Fruit fly (Drosophila melanogaster) whole organism, embryonic: Measurements from ENCODE around the gene dbo.
A peak's percentile ranks its signal among the peaks of the same experiment; 100 is the strongest.

Experiments used
- ATbp ChIP-seq: fragments of 200-800 bp; sonication (Bioruptor generic); optimal IDR thresholded peaks from 2 replicates; lab custom pipeline; 2017; ENCODE audit warnings: missing biosample characterization, mild to moderate bottlenecking, missing genetic modification characterization, missing genetic modification reagents
- Awh ChIP-seq: fragments of 200-800 bp; sonication (Bioruptor generic); IDR thresholded peaks from 2 replicates; pipeline ENCODE4, ENCODE4 v1.3.6; 2022; ENCODE audit warnings: missing biosample characterization, missing genetic modification characterization
- CG11504 ChIP-seq: fragments of 200-800 bp; sonication (Bioruptor generic); optimal IDR thresholded peaks from 3 replicates; lab custom pipeline; 2019; ENCODE audit warnings: missing biosample characterization, mild to moderate bottlenecking, missing genetic modification characterization, moderate library complexity
- CG11696 ChIP-seq: fragments of 200-800 bp; sonication (Bioruptor generic); IDR thresholded peaks from 2 replicates; pipeline ENCODE4 v1.3.6; 2022; ENCODE audit warnings: missing biosample characterization, missing genetic modification characterization
- CG11723 ChIP-seq: fragments of 200-800 bp; sonication (Bioruptor generic); optimal IDR thresholded peaks from 2 replicates; lab custom pipeline; 2017; ENCODE audit warnings: missing biosample characterization, mild to moderate bottlenecking, missing genetic modification characterization
- CG12659 ChIP-seq: fragments of 200-800 bp; sonication (Bioruptor generic); optimal IDR thresholded peaks from 3 replicates; lab custom pipeline; 2017; ENCODE audit warnings: mild to moderate bottlenecking, missing biosample characterization, missing genetic modification reagents, missing genetic modification characterization
- CG12942 ChIP-seq: fragments of 200-800 bp; sonication (Bioruptor generic); optimal IDR thresholded peaks from 3 replicates; lab custom pipeline; 2016; ENCODE audit warnings: missing biosample characterization, missing genetic modification characterization
- CG14050 ChIP-seq: fragments of 200-800 bp; sonication (Bioruptor generic); IDR thresholded peaks from 3 replicates; pipeline ENCODE4 v1.3.6; 2022; ENCODE audit warnings: missing biosample characterization, missing genetic modification characterization
- CG14710 ChIP-seq: fragments of 200-800 bp; sonication (Bioruptor generic); optimal IDR thresholded peaks from 3 replicates; lab custom pipeline; 2019; ENCODE audit warnings: missing biosample characterization, mild to moderate bottlenecking, missing genetic modification characterization, moderate library complexity
- CG15073 ChIP-seq: fragments of 200-800 bp; sonication (Bioruptor generic); optimal IDR thresholded peaks from 2 replicates; lab custom pipeline; 2016; ENCODE audit warnings: missing biosample characterization, missing genetic modification characterization
- CG17829 ChIP-seq: fragments of 200-800 bp; optimal IDR thresholded peaks from 2 replicates; lab custom pipeline; 2019; ENCODE audit warnings: missing biosample characterization, mild to moderate bottlenecking, missing genetic modification characterization, moderate library complexity
- CG18599 ChIP-seq: fragments of 200-800 bp; sonication (Bioruptor generic); optimal IDR thresholded peaks from 3 replicates; lab custom pipeline; 2017; ENCODE audit warnings: missing biosample characterization, missing genetic modification characterization, mild to moderate bottlenecking, moderate library complexity, missing genetic modification reagents
- CG2199 ChIP-seq: fragments of 200-800 bp; sonication (Bioruptor generic); IDR thresholded peaks from 3 replicates; pipeline ENCODE4 v1.3.6; 2022; ENCODE audit warnings: missing biosample characterization, missing genetic modification characterization
- CG33213 ChIP-seq: fragments of 200-800 bp; sonication (Bioruptor generic); optimal IDR thresholded peaks from 3 replicates; lab custom pipeline; 2016; ENCODE audit warnings: missing biosample characterization, missing genetic modification characterization
- CG42726 ChIP-seq: fragments of 200-800 bp; sonication (Bioruptor generic); IDR thresholded peaks from 2 replicates; pipeline ENCODE4 v1.3.6; 2022; ENCODE audit warnings: missing biosample characterization, missing genetic modification characterization; ENCODE audit not compliant: partially characterized antibody
- CG43689 ChIP-seq: fragments of 200-800 bp; sonication (Bioruptor generic); IDR thresholded peaks from 2 replicates; pipeline ENCODE4 v1.3.6; 2022; ENCODE audit warnings: missing biosample characterization, missing genetic modification characterization
- CG7786 ChIP-seq: fragments of 200-800 bp; sonication (Bioruptor generic); optimal IDR thresholded peaks from 2 replicates; lab custom pipeline; 2016; ENCODE audit warnings: missing biosample characterization, missing genetic modification characterization
- CG7928 ChIP-seq: fragments of 200-800 bp; sonication (Bioruptor generic); optimal IDR thresholded peaks from 2 replicates; lab custom pipeline; 2017; ENCODE audit warnings: missing biosample characterization, mild to moderate bottlenecking, missing genetic modification characterization
- D19A ChIP-seq: fragments of 200-800 bp; optimal IDR thresholded peaks from 3 replicates; lab custom pipeline; 2019; ENCODE audit warnings: missing biosample characterization, mild to moderate bottlenecking, missing genetic modification characterization, moderate library complexity
- Dfd ChIP-seq, 2 experiments: fragments of >200 bp; optimal IDR thresholded peaks; 2 replicates each; lab custom pipeline; 2017; ENCODE audit warnings: missing biosample characterization in 2 of 2, missing genetic modification characterization in 2 of 2
- H2.0 ChIP-seq: fragments of 200-800 bp; sonication (Bioruptor generic); IDR thresholded peaks from 2 replicates; pipeline ENCODE4 v1.3.6; 2022; ENCODE audit warnings: missing biosample characterization, missing genetic modification characterization
- HLH3B ChIP-seq: fragments of 200-800 bp; sonication (Bioruptor generic); IDR thresholded peaks from 2 replicates; pipeline ENCODE4 v1.3.6; 2022; ENCODE audit warnings: missing biosample characterization, missing genetic modification characterization
- HLH4C ChIP-seq: fragments of 200-800 bp; sonication (Bioruptor generic); IDR thresholded peaks from 3 replicates; pipeline ENCODE4 v1.3.6; 2022; ENCODE audit warnings: missing biosample characterization, missing genetic modification characterization; ENCODE audit not compliant: partially characterized antibody
- Hmx ChIP-seq: fragments of 200-800 bp; sonication (Bioruptor generic); optimal IDR thresholded peaks from 2 replicates; lab custom pipeline; 2016; ENCODE audit warnings: missing biosample characterization, missing genetic modification characterization
- Hr39 ChIP-seq: fragments of >200 bp; optimal IDR thresholded peaks from 2 replicates; lab custom pipeline; 2017
- Lhr ChIP-seq: fragments of 200-800 bp; sonication (Bioruptor generic); optimal IDR thresholded peaks from 3 replicates; lab custom pipeline; 2017; ENCODE audit warnings: mild to moderate bottlenecking, missing biosample characterization, missing genetic modification reagents, missing genetic modification characterization
- NfI ChIP-seq: fragments of 200-800 bp; sonication (Bioruptor generic); optimal IDR thresholded peaks from 3 replicates; lab custom pipeline; 2018; ENCODE audit warnings: missing biosample characterization, mild to moderate bottlenecking, missing genetic modification characterization, moderate library complexity
- Scr ChIP-seq: fragments of 200-800 bp; sonication (Bioruptor generic); IDR thresholded peaks from 2 replicates; pipeline ENCODE4 v1.3.6; 2022; ENCODE audit warnings: missing biosample characterization, missing genetic modification characterization; ENCODE audit not compliant: partially characterized antibody
- Trl ChIP-seq, 3 experiments: fragments of >200 bp in 2 of 3; fragments of 200-800 bp in 1 of 3; sonication (Bioruptor generic) in 1 of 3; optimal IDR thresholded peaks; 2 replicates in 1 of 3; 3 replicates in 2 of 3; lab custom pipeline; 2016 to 2017; ENCODE audit warnings: missing biosample characterization in 1 of 3, missing genetic modification characterization in 1 of 3
- Xbp1 ChIP-seq: fragments of 200-800 bp; sonication (Bioruptor generic); optimal IDR thresholded peaks from 3 replicates; lab custom pipeline; 2016; ENCODE audit warnings: missing biosample characterization, mild to moderate bottlenecking, missing genetic modification characterization
- ap ChIP-seq: fragments of 200-800 bp; sonication (Bioruptor generic); IDR thresholded peaks from 2 replicates; pipeline ENCODE4 v1.3.6; 2022; ENCODE audit warnings: missing biosample characterization, missing genetic modification characterization
- cas ChIP-seq: fragments of 200-800 bp; sonication (Bioruptor generic); IDR thresholded peaks from 2 replicates; pipeline ENCODE4 v1.3.6; 2022; ENCODE audit warnings: missing biosample characterization, missing genetic modification characterization
- dysf ChIP-seq: fragments of 200-800 bp; sonication (Bioruptor generic); IDR thresholded peaks from 3 replicates; pipeline ENCODE4 v1.3.6; 2022; ENCODE audit warnings: missing biosample characterization, missing genetic modification characterization
- eyg ChIP-seq: fragments of 200-800 bp; sonication (Bioruptor generic); optimal IDR thresholded peaks from 3 replicates; lab custom pipeline; 2016; ENCODE audit warnings: missing biosample characterization, missing genetic modification characterization
- fd3F ChIP-seq: fragments of 200-800 bp; sonication (Bioruptor generic); optimal IDR thresholded peaks from 2 replicates; lab custom pipeline; 2018; ENCODE audit warnings: missing biosample characterization, mild to moderate bottlenecking, missing genetic modification characterization, moderate library complexity
- fd96Cb ChIP-seq: fragments of 200-800 bp; sonication (Bioruptor generic); optimal IDR thresholded peaks from 2 replicates; lab custom pipeline; 2018; ENCODE audit warnings: missing biosample characterization, mild to moderate bottlenecking, missing genetic modification characterization, moderate library complexity
- hb ChIP-seq: fragments of 200-800 bp; sonication (Bioruptor generic); IDR thresholded peaks from 3 replicates; pipeline ENCODE4 v1.3.6; 2022; ENCODE audit warnings: missing biosample characterization, missing genetic modification characterization; ENCODE audit not compliant: partially characterized antibody
- hbn ChIP-seq: fragments of 200-800 bp; sonication (Bioruptor generic); IDR thresholded peaks from 2 replicates; pipeline ENCODE4 v1.3.6; 2022; ENCODE audit warnings: missing biosample characterization, missing genetic modification characterization; ENCODE audit not compliant: partially characterized antibody
- klu ChIP-seq: fragments of 200-800 bp; sonication (Bioruptor generic); IDR thresholded peaks from 2 replicates; pipeline ENCODE4 v1.3.6; 2022; ENCODE audit warnings: missing biosample characterization, missing genetic modification characterization
- luna ChIP-seq: fragments of 200-800 bp; sonication (Bioruptor generic); optimal IDR thresholded peaks from 2 replicates; lab custom pipeline; 2016; ENCODE audit warnings: missing biosample characterization, missing genetic modification characterization
- pnt ChIP-seq: fragments of 200-800 bp; sonication (Bioruptor generic); optimal IDR thresholded peaks from 3 replicates; lab custom pipeline; 2016; ENCODE audit warnings: missing biosample characterization, missing genetic modification characterization
- prd ChIP-seq, 3 experiments: fragments of >200 bp in 2 of 3; fragments of 200-800 bp in 1 of 3; sonication (Bioruptor generic) in 1 of 3; optimal IDR thresholded peaks in 2 of 3; IDR thresholded peaks in 1 of 3; 2 replicates in 2 of 3; 3 replicates in 1 of 3; pipeline versions ENCODE4 v1.3.6 to Lab custom; 2017 to 2022; ENCODE audit warnings: missing biosample characterization in 1 of 3, missing genetic modification characterization in 1 of 3
- row ChIP-seq: fragments of 200-800 bp; sonication (Bioruptor generic); IDR thresholded peaks from 3 replicates; pipeline ENCODE4 v1.3.6; 2022; ENCODE audit warnings: missing biosample characterization, missing genetic modification characterization
- slou ChIP-seq: fragments of 200-800 bp; sonication (Bioruptor generic); optimal IDR thresholded peaks from 3 replicates; lab custom pipeline; 2016; ENCODE audit warnings: missing biosample characterization, missing genetic modification characterization
- toy ChIP-seq: fragments of 200-800 bp; sonication (Bioruptor generic); IDR thresholded peaks from 2 replicates; pipeline ENCODE4 v1.3.6; 2022; ENCODE audit warnings: missing biosample characterization, missing genetic modification characterization
- unc-4 ChIP-seq: fragments of 200-800 bp; sonication (Bioruptor generic); IDR thresholded peaks from 2 replicates; pipeline ENCODE4 v1.3.6; 2022; ENCODE audit warnings: missing biosample characterization, missing genetic modification characterization; ENCODE audit not compliant: partially characterized antibody
- yki ChIP-seq: fragments of >200 bp; optimal IDR thresholded peaks from 3 replicates; lab custom pipeline; 2018
- zfh2 ChIP-seq: fragments of 200-800 bp; sonication (Bioruptor generic); optimal IDR thresholded peaks from 2 replicates; lab custom pipeline; 2016; ENCODE audit warnings: missing biosample characterization, missing genetic modification characterization

dbo gene

DNA sequence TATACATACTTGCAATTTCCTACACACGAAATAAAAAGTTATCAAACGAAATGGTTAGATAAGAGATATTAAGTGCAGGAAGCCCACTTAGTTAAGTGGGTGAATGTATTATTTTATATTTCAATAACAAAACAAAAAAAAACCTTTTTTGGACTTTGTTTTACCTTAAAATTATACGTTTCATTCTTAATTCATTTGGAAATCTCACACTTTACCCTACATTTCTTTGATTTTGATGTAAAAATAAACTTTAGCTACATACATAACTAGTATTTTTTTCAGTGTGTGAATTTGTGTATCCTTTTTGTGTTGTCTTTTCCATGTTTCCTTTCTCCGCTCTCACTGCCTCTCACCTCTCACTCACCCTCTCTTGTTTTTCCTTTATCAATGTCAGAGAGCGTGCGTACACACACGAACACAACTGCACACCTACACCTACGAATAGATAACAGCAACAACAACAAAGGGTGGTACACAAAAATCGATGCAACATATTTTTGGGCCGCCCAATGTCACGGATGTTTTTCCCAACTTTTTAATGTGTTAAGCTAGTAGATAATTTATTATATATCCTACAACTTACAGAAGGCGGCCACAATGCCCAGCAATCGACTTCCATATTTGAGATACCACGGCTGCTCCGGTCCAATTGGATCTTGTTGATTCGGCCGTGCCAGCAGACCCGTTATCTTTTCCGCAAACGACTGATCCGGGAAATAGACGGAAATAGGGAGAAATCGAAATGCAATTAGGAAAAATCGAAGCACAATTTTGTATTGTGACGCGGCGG, 11.1 kb upstream of the dbo start (continued):
- TF ChIP-seq CG33213 (GFP tag; lab: Kevin White, UChicago) (no peak), ATbp (GFP tag; lab: Kevin White, UChicago) (peak; percentile 68), CG2199 (GFP tag; lab: Robert Waterston, UW) (0 out of 3 replicates have a peak, but pooled peaks have one; percentile 58), Trl (optimal IDR thresholded peaks at IDR 0.05; lab: Kevin White, UChicago) (peak; percentile 86 to 93), Trl (GFP tag; optimal IDR thresholded peaks at IDR 0.05; lab: Kevin White, UChicago) (peak; percentile 58), H2.0 (no peak), CG14710 (tag; lab: Kevin White, UChicago) (peak; percentile 65), fd3F (peak; percentile 42), CG42726 (GFP tag; lab: Robert Waterston, UW) (no peak), CG7928 (GFP tag; lab: Kevin White, UChicago) (no peak), cas (0 out of 2 replicates have a peak, but pooled peaks have one; percentile 22), Dfd (GFP tag; optimal IDR thresholded peaks at IDR 0.05; lab: Kevin White, UChicago) (peak in 1 of 2 experiments; percentile 70), Hr39 (lab: Kevin White, UChicago) (no peak), CG15073 (GFP tag; lab: Kevin White, UChicago) (no peak), eyg (GFP tag; lab: Kevin White, UChicago) (peak; percentile 18), yki (peak; percentile 70), row (GFP tag; lab: Robert Waterston, UW) (peak; percentile 80), D19A (peak; percentile 60), Lhr (no peak), Awh (GFP tag; lab: Robert Waterston, UW) (no peak), CG11504 (tag; lab: Kevin White, UChicago) (peak; percentile 79), unc-4 (GFP tag; lab: Robert Waterston, UW) (no peak), CG11696 (GFP tag; lab: Robert Waterston, UW) (0 out of 2 replicates have a peak, but pooled peaks have one; percentile 6), CG43689 (no peak), fd96Cb (tag; lab: Kevin White, UChicago) (peak; percentile 71), Hmx (GFP tag; lab: Kevin White, UChicago) (no peak), zfh2 (no peak), klu (GFP tag; lab: Robert Waterston, UW) (no peak), HLH4C (GFP tag; lab: Robert Waterston, UW) (no peak), slou (GFP tag; lab: Kevin White, UChicago) (peak; percentile 44), ap (GFP tag; lab: Robert Waterston, UW) (no peak), pnt (GFP tag; lab: Kevin White, UChicago) (peak; percentile 2), Xbp1 (GFP tag; lab: Kevin White, UChicago) (peak; percentile 69), luna (GFP tag; lab: Kevin White, UChicago) (peak; percentile 42), CG12942 (GFP tag; lab: Kevin White, UChicago) (peak; percentile 51), CG18599 (GFP tag; lab: Kevin White, UChicago) (peak; percentile 86), toy (no peak), CG7786 (no peak), hbn (GFP tag; lab: Robert Waterston, UW) (no peak), CG11723 (peak; percentile 38), CG12659 (GFP tag; lab: Kevin White, UChicago) (peak; percentile 54), dysf (GFP tag; lab: Robert Waterston, UW) (peak; percentile 74; the same call in 1 of the 3 replicates), Scr (GFP tag; lab: Robert Waterston, UW) (no peak), HLH3B (peak; percentile 52; the same call in 1 of the 2 replicates), NfI (peak; percentile 67), CG14050 (GFP tag; lab: Robert Waterston, UW) (peak; percentile 50; the same call in 1 of the 3 replicates), prd (optimal IDR thresholded peaks at IDR 0.05; lab: Kevin White, UChicago) (no peak), prd (GFP tag; IDR thresholded peaks at IDR 0.05; lab: Robert Waterston, UW) (peak; percentile 58; the same call in 2 of the 3 replicates), hb (GFP tag; lab: Robert Waterston, UW) (no peak), CG17829 (tag; lab: Kevin White, UChicago) (peak; percentile 51)
